Worm (Caenorhabditis elegans): Measurements from ENCODE around the gene F38B6.8.

The F38B6.8 gene

DNA sequence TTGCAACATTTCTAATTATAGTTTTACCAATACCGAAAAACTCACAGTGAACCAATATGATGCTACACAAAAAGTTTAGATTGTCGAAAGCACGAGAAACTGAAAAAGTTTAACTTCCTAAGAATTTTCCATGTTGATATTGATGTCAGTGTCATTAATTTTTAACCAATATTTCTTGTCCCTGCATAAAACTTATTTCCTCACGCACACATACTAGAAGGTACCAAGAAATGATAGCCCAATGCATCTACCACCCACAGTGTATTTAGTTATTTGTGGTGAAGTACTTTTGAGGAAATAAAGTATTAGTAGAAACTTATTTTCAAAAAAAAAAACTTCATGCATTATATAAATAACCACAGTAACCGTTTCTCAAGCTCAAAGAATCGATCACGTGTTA, 51.1 kb downstream of the F38B6.8 start, which contains the start of gene aexr-2:
Gene aexr-2, minus strand, starts transcription at position 101 of the 400 bp plus-strand sequence.
- no peak for TF ChIP-seq peb-1 (tag; optimal IDR thresholded peaks at IDR 0.05)
- no peak for TF ChIP-seq mab-5 (tag; optimal IDR thresholded peaks at IDR 0.05)

Measured in whole organism, L2 larva.